Fruit fly (Drosophila melanogaster): ENCODE measurements around the gene CG17560.

Gene CG17560

DNA sequence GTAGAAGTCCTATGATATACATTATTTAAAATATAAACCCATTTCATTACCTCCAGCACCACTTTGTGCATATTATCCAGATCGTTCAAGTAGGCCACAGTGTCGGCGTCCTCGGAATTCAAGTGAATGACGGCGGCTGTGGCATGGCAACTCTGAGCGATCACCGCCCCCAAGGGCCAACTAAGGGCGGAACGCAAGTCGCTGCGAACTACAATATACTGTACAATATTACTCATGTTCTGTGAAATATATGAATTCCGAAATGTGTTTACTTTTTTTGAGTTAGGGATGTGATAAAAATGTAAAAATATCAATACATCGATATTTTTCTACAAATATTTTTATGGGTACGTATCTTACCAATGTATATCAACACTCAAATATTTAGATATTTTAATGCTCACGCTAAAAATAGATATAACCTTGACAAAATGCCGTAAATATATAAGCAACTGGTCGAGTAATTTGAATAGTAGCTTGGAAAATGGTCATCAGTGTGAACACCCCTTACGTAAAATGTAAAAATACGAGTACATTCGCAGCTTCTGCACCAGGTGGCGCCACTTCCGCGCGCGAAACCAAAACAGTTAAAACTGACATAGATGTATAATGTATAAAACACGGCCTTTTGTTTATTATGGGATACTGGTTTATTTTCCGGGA lies 44.1 kb upstream of the CG17560 start, which contains the start of gene CG14903 (continued):
- TF ChIP-seq Xrp1 (GFP tag; IDR thresholded peaks at IDR 0.05) (no peak), Sin3A (optimal IDR thresholded peaks at IDR 0.05) (no peak), CG12236 (GFP tag; optimal IDR thresholded peaks at IDR 0.05) (no peak), sisA (GFP tag; IDR thresholded peaks at IDR 0.05) (peak; percentile 69), ssp (GFP tag; IDR thresholded peaks at IDR 0.05) (peak; percentile 71), sug (tag; optimal IDR thresholded peaks at IDR 0.05) (no peak), CG1832 (GFP tag; optimal IDR thresholded peaks at IDR 0.05) (no peak), CG10267 (tag; optimal IDR thresholded peaks at IDR 0.05) (peak; percentile 50), CG1792 (GFP tag; optimal IDR thresholded peaks at IDR 0.05) (no peak), ab (GFP tag; optimal IDR thresholded peaks at IDR 0.05) (no peak), fd102C (GFP tag; optimal IDR thresholded peaks at IDR 0.05) (no peak), CG7839 (tag; optimal IDR thresholded peaks at IDR 0.05) (peak; percentile 26), CG8359 (GFP tag; optimal IDR thresholded peaks at IDR 0.05; ENCODE audit: borderline replicate concordance) (no peak), Rx (GFP tag; IDR thresholded peaks at IDR 0.05) (no peak), CG18619 (GFP tag; optimal IDR thresholded peaks at IDR 0.05) (peak; percentile 3), CG13624 (GFP tag; optimal IDR thresholded peaks at IDR 0.05) (peak; percentile 25), CG14441 (GFP tag; IDR thresholded peaks at IDR 0.05) (no peak), CG9609 (GFP tag; optimal IDR thresholded peaks at IDR 0.05) (peak; percentile 44), caup (GFP tag; optimal IDR thresholded peaks at IDR 0.05; ENCODE audit: severe bottlenecking) (no peak), Asciz (GFP tag; optimal IDR thresholded peaks at IDR 0.05) (no peak), Elba2 (GFP tag; optimal IDR thresholded peaks at IDR 0.05) (no peak), row (GFP tag; IDR thresholded peaks at IDR 0.05) (peak; percentile 78), da (GFP tag; optimal IDR thresholded peaks at IDR 0.05) (no peak), seq (GFP tag; IDR thresholded peaks at IDR 0.05) (no peak), CG32772 (GFP tag; IDR thresholded peaks at IDR 0.05) (no peak), crol (GFP tag; IDR thresholded peaks at IDR 0.05) (no peak), zfh2 (GFP tag; optimal IDR thresholded peaks at IDR 0.05) (peak; percentile 21), CG1603 (tag; optimal IDR thresholded peaks at IDR 0.05) (peak; percentile 32), CG14710 (tag; optimal IDR thresholded peaks at IDR 0.05) (peak; percentile 87), CG8944 (GFP tag; optimal IDR thresholded peaks at IDR 0.05) (peak; percentile 12), CG30020 (tag; optimal IDR thresholded peaks at IDR 0.05) (peak; percentile 71), Blimp-1 (GFP tag; optimal IDR thresholded peaks at IDR 0.05) (peak; percentile 37), gcm (GFP tag; optimal IDR thresholded peaks at IDR 0.05) (no peak), mld (GFP tag; IDR thresholded peaks at IDR 0.05; ENCODE audit: partially characterized antibody) (no peak), klu (GFP tag; IDR thresholded peaks at IDR 0.05) (no peak), CG4730 (GFP tag; IDR thresholded peaks at IDR 0.05) (no peak), amos (GFP tag; IDR thresholded peaks at IDR 0.05; ENCODE audit: partially characterized antibody) (peak; percentile 70), br (optimal IDR thresholded peaks at IDR 0.05) (no peak), wek (GFP tag; optimal IDR thresholded peaks at IDR 0.05) (peak; percentile 64), CG4617 (GFP tag; optimal IDR thresholded peaks at IDR 0.05; ENCODE audit: borderline replicate concordance) (no peak), CG9817 (tag; optimal IDR thresholded peaks at IDR 0.05) (peak; percentile 40), CG2129 (GFP tag; IDR thresholded peaks at IDR 0.05; ENCODE audit: partially characterized antibody) (peak; percentile 20; the same call in 1 of the 2 replicates), pros (GFP tag; optimal IDR thresholded peaks at IDR 0.05) (no peak), nau (GFP tag; optimal IDR thresholded peaks at IDR 0.05) (no peak), CG7786 (GFP tag; optimal IDR thresholded peaks at IDR 0.05) (peak; percentile 17), HmgD (GFP tag; optimal IDR thresholded peaks at IDR 0.05) (no peak), CkIIα-i1 (GFP tag; IDR thresholded peaks at IDR 0.05) (no peak), CG12659 (GFP tag; optimal IDR thresholded peaks at IDR 0.05) (peak; percentile 40), unpg (GFP tag; optimal IDR thresholded peaks at IDR 0.05) (no peak), CG17328 (GFP tag; IDR thresholded peaks at IDR 0.05) (no peak)
